Worm (Caenorhabditis elegans) whole organism, L4 larva: ENCODE measurements around the gene pms-2.

Experiments
- ama-1 ChIP-seq: fragments of 150-350 bp; optimal IDR thresholded peaks from 2 replicates; lab custom pipeline; 2014; ENCODE audit warnings: inconsistent platforms, mixed read lengths
- dmd-8 ChIP-seq: fragments of 200-800 bp; sonication (Bioruptor generic); IDR thresholded peaks from 2 replicates; pipeline ENCODE4 v1.3.6; 2022; ENCODE audit warnings: missing genetic modification characterization, missing compliant biosample characterization
- fos-1 ChIP-seq: fragments of 150-350 bp; optimal IDR thresholded peaks from 2 replicates; lab custom pipeline; 2014; ENCODE audit warnings: missing biosample characterization, missing genetic modification characterization
- lin-13 ChIP-seq: fragments of 150-350 bp; optimal IDR thresholded peaks from 2 replicates; lab custom pipeline; 2014; ENCODE audit warnings: missing biosample characterization, missing genetic modification reagents, missing genetic modification characterization
- lin-15B ChIP-seq: fragments of 150-350 bp; sonication (generic microtip); optimal IDR thresholded peaks from 3 replicates; lab custom pipeline; 2014; ENCODE audit warnings: missing biosample characterization, missing genetic modification characterization
- lin-38 ChIP-seq: fragments of 200-800 bp; sonication (Bioruptor generic); IDR thresholded peaks from 2 replicates; pipeline ENCODE4 v1.3.6; 2022; ENCODE audit warnings: missing genetic modification reagents, missing genetic modification characterization, missing compliant biosample characterization
- lsy-2 ChIP-seq, 2 experiments: fragments of 150-350 bp in 1 of 2; sonication (generic microtip) in 1 of 2; optimal IDR thresholded peaks; 2 replicates each; lab custom pipeline; 2014 to 2017; ENCODE audit warnings: missing biosample characterization in 2 of 2, missing genetic modification characterization in 2 of 2
- mep-1 ChIP-seq: fragments of 150-350 bp; sonication (generic microtip); optimal IDR thresholded peaks from 3 replicates; lab custom pipeline; 2014; ENCODE audit warnings: missing biosample characterization, missing genetic modification characterization
- mxl-2 ChIP-seq: fragments of 200-800 bp; sonication (Bioruptor generic); conservative IDR thresholded peaks from 2 replicates; pipeline ENCODE4 v1.3.6; 2022; ENCODE audit warnings: missing genetic modification reagents, missing genetic modification characterization, missing compliant biosample characterization
- nhr-25 ChIP-seq: sonication (generic microtip); optimal IDR thresholded peaks from 2 replicates; lab custom pipeline; 2017; ENCODE audit warnings: missing genetic modification characterization, mild to moderate bottlenecking, missing compliant biosample characterization, antibody characterized with exemption, moderate library complexity, borderline replicate concordance; ENCODE audit not compliant: insufficient read depth
- tra-1 ChIP-seq: fragments of 200-800 bp; sonication (Bioruptor generic); IDR thresholded peaks from 2 replicates; pipeline ENCODE4 v1.3.6; 2022; ENCODE audit warnings: missing genetic modification reagents, missing genetic modification characterization, missing compliant biosample characterization
- zip-11 ChIP-seq: fragments of 200-800 bp; sonication (Bioruptor generic); IDR thresholded peaks from 2 replicates; pipeline ENCODE4 v1.3.6; 2022; ENCODE audit warnings: missing genetic modification characterization, missing compliant biosample characterization

DNA sequence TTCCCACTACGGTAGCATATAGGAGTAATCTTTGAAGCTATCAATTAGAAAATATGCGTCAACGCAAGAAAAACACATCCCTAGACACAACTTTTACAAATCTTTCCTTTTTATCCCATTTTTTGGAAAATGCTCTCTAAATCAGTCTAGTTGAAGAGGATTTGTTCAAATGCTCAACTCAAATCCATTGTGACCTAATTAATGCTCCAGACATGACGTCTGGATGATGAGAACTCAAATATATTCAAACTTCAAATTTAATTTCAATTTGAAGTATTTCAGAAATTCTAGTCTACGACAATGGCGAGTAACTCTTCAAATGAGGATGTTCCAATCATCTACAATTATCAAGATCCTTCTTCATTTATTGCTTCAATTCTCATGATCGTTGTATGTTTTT lies 18.0 kb downstream of the pms-2 start, which contains the start of gene srx-85:
- no peak for TF ChIP-seq lin-13 (GFP tag; lab: Kevin White, UChicago)
- no peak for TF ChIP-seq ama-1 (lab: Kevin White, UChicago)
- TF ChIP-seq dmd-8 (GFP tag; lab: Robert Waterston, UW): no peak
- TF ChIP-seq nhr-25 (tag; lab: Kevin White, UChicago): no peak
- no peak for TF ChIP-seq tra-1 (GFP tag; lab: Robert Waterston, UW)
- no peak for TF ChIP-seq fos-1 (tag; lab: Kevin White, UChicago)
- TF ChIP-seq lsy-2 (tag; optimal IDR thresholded peaks at IDR 0.05; lab: Kevin White, UChicago): no peak
- TF ChIP-seq mep-1 (tag; lab: Kevin White, UChicago): no peak
- no peak for TF ChIP-seq mxl-2 (GFP tag; lab: Robert Waterston, UW)
- no peak for TF ChIP-seq zip-11 (GFP tag; lab: Robert Waterston, UW)
- no peak for TF ChIP-seq lin-38
- no peak for TF ChIP-seq lin-15B
